Worm (Caenorhabditis elegans) whole organism, L1 larva: ENCODE measurements around the gene tbc-20.

Source experiments
- dsc-1 ChIP-seq: sonication (generic microtip); optimal IDR thresholded peaks from 2 replicates; lab custom pipeline; 2016; ENCODE audit warnings: mild to moderate bottlenecking, missing genetic modification characterization, missing compliant biosample characterization
- nhr-11 ChIP-seq: fragments of 150-350 bp; optimal IDR thresholded peaks from 2 replicates; lab custom pipeline; 2014; ENCODE audit warnings: missing biosample characterization, missing genetic modification characterization
- nhr-76 ChIP-seq: sonication (generic microtip); optimal IDR thresholded peaks from 2 replicates; lab custom pipeline; 2017; ENCODE audit warnings: missing biosample characterization, missing genetic modification characterization
- sptf-1 ChIP-seq: fragments of 150-350 bp; optimal IDR thresholded peaks from 2 replicates; lab custom pipeline; 2014; ENCODE audit warnings: missing biosample characterization, missing genetic modification characterization
- unc-62 ChIP-seq: fragments of 150-350 bp; optimal IDR thresholded peaks from 2 replicates; lab custom pipeline; 2014; ENCODE audit warnings: missing biosample characterization, missing genetic modification reagents, missing genetic modification characterization
- unc-86 ChIP-seq: sonication (generic microtip); optimal IDR thresholded peaks from 2 replicates; lab custom pipeline; 2016; ENCODE audit warnings: missing genetic modification characterization, missing compliant biosample characterization

ce11 chrII:14792470-14792869 lies 5.8 kb upstream of the tbc-20 start:
- no peak for TF ChIP-seq sptf-1 (tag; lab: Kevin White, UChicago)
- no peak for TF ChIP-seq dsc-1
- TF ChIP-seq nhr-76 (tag; lab: Kevin White, UChicago): no peak
- no peak for TF ChIP-seq unc-86 (tag; lab: Kevin White, UChicago)
- no peak for TF ChIP-seq unc-62 (GFP tag; lab: Kevin White, UChicago)
- no peak for TF ChIP-seq nhr-11
